Worm (Caenorhabditis elegans) whole organism, mixed stage, embryonic: ENCODE results near the gene npr-36.

Experiments
- blmp-1 ChIP-seq: fragments of 150-350 bp; optimal IDR thresholded peaks from 2 replicates; lab custom pipeline; 2014; ENCODE audit warnings: missing biosample characterization, missing genetic modification characterization
- ces-1 ChIP-seq: fragments of 150-350 bp; optimal IDR thresholded peaks from 2 replicates; lab custom pipeline; 2014; ENCODE audit warnings: missing biosample characterization, missing genetic modification reagents, missing genetic modification characterization
- elt-1 ChIP-seq: sonication (generic microtip); optimal IDR thresholded peaks from 2 replicates; lab custom pipeline; 2017; ENCODE audit warnings: missing genetic modification characterization, mild to moderate bottlenecking, missing compliant biosample characterization, antibody characterized with exemption, moderate library complexity, borderline replicate concordance; ENCODE audit not compliant: insufficient read depth
- elt-3 ChIP-seq: fragments of 150-350 bp; optimal IDR thresholded peaks from 2 replicates; lab custom pipeline; 2014; ENCODE audit warnings: missing biosample characterization, missing genetic modification characterization
- ham-2 ChIP-seq: fragments of 200-800 bp; sonication (Bioruptor generic); optimal IDR thresholded peaks from 2 replicates; lab custom pipeline; 2018; ENCODE audit warnings: mild to moderate bottlenecking, missing genetic modification characterization, missing compliant biosample characterization
- mep-1 ChIP-seq: fragments of 150-350 bp; optimal IDR thresholded peaks from 2 replicates; lab custom pipeline; 2017; ENCODE audit warnings: missing biosample characterization, missing genetic modification reagents, missing genetic modification characterization, inconsistent platforms
- nhr-28 ChIP-seq: fragments of 150-350 bp; optimal IDR thresholded peaks from 2 replicates; lab custom pipeline; 2014; ENCODE audit warnings: missing biosample characterization, missing genetic modification characterization
- nhr-76 ChIP-seq: sonication (generic microtip); optimal IDR thresholded peaks from 2 replicates; lab custom pipeline; 2017; ENCODE audit warnings: missing biosample characterization, missing genetic modification characterization
- sem-2 ChIP-seq: fragments of 200-800 bp; sonication (Bioruptor generic); optimal IDR thresholded peaks from 2 replicates; lab custom pipeline; 2018; ENCODE audit warnings: mild to moderate bottlenecking, missing genetic modification characterization, missing compliant biosample characterization
- snpc-4 ChIP-seq: fragments of 150-350 bp; optimal IDR thresholded peaks from 2 replicates; lab custom pipeline; 2014; ENCODE audit warnings: missing biosample characterization, missing genetic modification characterization
- unc-39 ChIP-seq: fragments of 150-350 bp; optimal IDR thresholded peaks from 2 replicates; lab custom pipeline; 2014; ENCODE audit warnings: missing biosample characterization, missing genetic modification characterization
- ztf-11 ChIP-seq: fragments of 150-350 bp; optimal IDR thresholded peaks from 2 replicates; lab custom pipeline; 2014; ENCODE audit warnings: missing biosample characterization, missing genetic modification characterization

DNA sequence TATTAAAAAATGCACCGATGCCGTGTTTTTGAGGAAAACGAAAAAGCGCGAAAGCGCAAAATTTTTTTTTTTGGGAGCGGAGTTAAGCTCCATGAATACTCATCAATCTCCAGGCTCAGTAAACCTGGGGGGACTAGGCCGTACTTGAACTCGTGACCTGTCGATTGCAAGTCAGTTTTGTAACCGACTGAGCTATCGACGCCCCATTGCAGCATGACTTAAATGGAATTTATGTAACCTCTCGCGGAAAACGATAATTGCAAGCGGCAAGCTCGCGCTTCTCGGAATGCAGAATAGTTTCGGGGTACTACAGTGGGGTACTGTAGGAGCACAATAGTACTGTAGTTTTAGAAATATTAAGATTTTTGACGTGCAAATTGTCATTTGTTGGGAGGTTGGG, 40.9 kb downstream of the npr-36 start:
- no peak for TF ChIP-seq sem-2 (GFP tag; lab: Kevin White, UChicago)
- TF ChIP-seq snpc-4 (tag; lab: Kevin White, UChicago): no peak
- no peak for TF ChIP-seq elt-1 (tag; lab: Kevin White, UChicago)
- no peak for TF ChIP-seq mep-1 (tag; lab: Kevin White, UChicago)
- no peak for TF ChIP-seq nhr-76 (tag; lab: Kevin White, UChicago)
- TF ChIP-seq blmp-1 (tag; lab: Kevin White, UChicago): no peak
- no peak for TF ChIP-seq ham-2 (GFP tag; lab: Kevin White, UChicago)
- no peak for TF ChIP-seq unc-39
- TF ChIP-seq nhr-28 (tag; lab: Kevin White, UChicago): no peak
- TF ChIP-seq elt-3 (tag; lab: Kevin White, UChicago): no peak
- TF ChIP-seq ces-1 (GFP tag; lab: Kevin White, UChicago): no peak
- TF ChIP-seq ztf-11 (tag; lab: Kevin White, UChicago): no peak
